Worm (Caenorhabditis elegans) whole organism, late embryonic: ENCODE results near the gene C27A2.7.
"Not testable (repeated sequence)": the region's sequence is repeated elsewhere in the genome, so short reads cannot be mapped to it uniquely, and the experiment has no call there.

Experiments used
- C38D4.7 ChIP-seq: fragments of 200-800 bp; sonication (Bioruptor generic); optimal IDR thresholded peaks from 2 replicates; lab custom pipeline; 2018; ENCODE audit warnings: mild to moderate bottlenecking, missing genetic modification characterization, moderate library complexity, missing compliant biosample characterization
- ahr-1 ChIP-seq: sonication (generic microtip); optimal IDR thresholded peaks from 2 replicates; lab custom pipeline; 2016; ENCODE audit warnings: missing genetic modification characterization, missing compliant biosample characterization
- ama-1 ChIP-seq: fragments of 150-350 bp; optimal IDR thresholded peaks from 2 replicates; lab custom pipeline; 2014
- ceh-14 ChIP-seq: sonication (generic microtip); optimal IDR thresholded peaks from 2 replicates; lab custom pipeline; 2016; ENCODE audit warnings: missing genotype, missing genetic modification characterization, missing compliant biosample characterization
- ceh-19 ChIP-seq: fragments of 200-800 bp; sonication (Bioruptor generic); optimal IDR thresholded peaks from 2 replicates; lab custom pipeline; 2018; ENCODE audit warnings: mild to moderate bottlenecking, missing genetic modification characterization, missing compliant biosample characterization
- ceh-24 ChIP-seq: sonication (generic microtip); optimal IDR thresholded peaks from 2 replicates; lab custom pipeline; 2016; ENCODE audit warnings: mild to moderate bottlenecking, missing genetic modification characterization, missing compliant biosample characterization
- ceh-31 ChIP-seq: sonication (generic microtip); optimal IDR thresholded peaks from 2 replicates; lab custom pipeline; 2016; ENCODE audit warnings: missing genetic modification characterization, missing compliant biosample characterization
- ceh-34 ChIP-seq: sonication (generic microtip); optimal IDR thresholded peaks from 2 replicates; lab custom pipeline; 2016; ENCODE audit warnings: mild to moderate bottlenecking, missing genetic modification characterization, missing compliant biosample characterization
- ceh-45 ChIP-seq: fragments of 200-800 bp; sonication (Bioruptor generic); IDR thresholded peaks from 2 replicates; pipeline ENCODE4 v1.3.6; 2022; ENCODE audit warnings: missing genetic modification reagents, missing genetic modification characterization, missing compliant biosample characterization
- ceh-6 ChIP-seq: fragments of 200-800 bp; sonication (Bioruptor generic); optimal IDR thresholded peaks from 2 replicates; lab custom pipeline; 2018; ENCODE audit warnings: mild to moderate bottlenecking, missing genetic modification characterization, missing compliant biosample characterization
- dmd-4 ChIP-seq: sonication (generic microtip); optimal IDR thresholded peaks from 2 replicates; lab custom pipeline; 2016; ENCODE audit warnings: borderline replicate concordance, missing genetic modification characterization, missing compliant biosample characterization
- dve-1 ChIP-seq: sonication (generic microtip); optimal IDR thresholded peaks from 2 replicates; lab custom pipeline; 2017; ENCODE audit warnings: antibody characterized with exemption, mild to moderate bottlenecking, missing genetic modification characterization, missing compliant biosample characterization
- elt-2 ChIP-seq: sonication (generic microtip); optimal IDR thresholded peaks from 2 replicates; lab custom pipeline; 2016; ENCODE audit warnings: missing genetic modification reagents, missing genetic modification characterization, missing compliant biosample characterization
- elt-4 ChIP-seq: sonication (generic microtip); optimal IDR thresholded peaks from 2 replicates; lab custom pipeline; 2016; ENCODE audit warnings: missing genetic modification characterization, missing compliant biosample characterization
- fkh-10 ChIP-seq: fragments of 150-350 bp; optimal IDR thresholded peaks from 2 replicates; lab custom pipeline; 2014; ENCODE audit warnings: missing biosample characterization, missing genetic modification reagents, missing genetic modification characterization
- gmeb-2 ChIP-seq: sonication (generic microtip); optimal IDR thresholded peaks from 2 replicates; lab custom pipeline; 2016; ENCODE audit warnings: missing genetic modification characterization, inconsistent platforms, missing compliant biosample characterization
- hlh-13 ChIP-seq: fragments of 200-800 bp; sonication (Bioruptor generic); optimal IDR thresholded peaks from 2 replicates; lab custom pipeline; 2018; ENCODE audit warnings: mild to moderate bottlenecking, missing genetic modification characterization, missing compliant biosample characterization
- hlh-15 ChIP-seq: sonication (generic microtip); optimal IDR thresholded peaks from 2 replicates; lab custom pipeline; 2016; ENCODE audit warnings: missing genetic modification characterization, missing compliant biosample characterization
- hlh-30 ChIP-seq: sonication (generic microtip); optimal IDR thresholded peaks from 2 replicates; lab custom pipeline; 2017; ENCODE audit warnings: antibody characterized with exemption, missing genetic modification characterization, missing compliant biosample characterization; ENCODE audit not compliant: insufficient read depth
- lin-11 ChIP-seq: fragments of 200-800 bp; sonication (Bioruptor generic); optimal IDR thresholded peaks from 2 replicates; lab custom pipeline; 2018; ENCODE audit warnings: mild to moderate bottlenecking, missing genetic modification characterization, missing compliant biosample characterization
- madf-2 ChIP-seq: sonication (generic microtip); optimal IDR thresholded peaks from 2 replicates; lab custom pipeline; 2017; ENCODE audit warnings: missing genetic modification characterization, missing compliant biosample characterization
- pag-3 ChIP-seq: sonication (generic microtip); optimal IDR thresholded peaks from 2 replicates; lab custom pipeline; 2016; ENCODE audit warnings: missing compliant biosample characterization, missing genetic modification characterization, borderline replicate concordance
- pat-9 ChIP-seq: fragments of 200-800 bp; sonication (Bioruptor generic); optimal IDR thresholded peaks from 2 replicates; lab custom pipeline; 2018; ENCODE audit warnings: mild to moderate bottlenecking, missing genetic modification characterization, moderate library complexity, missing compliant biosample characterization
- pax-1 ChIP-seq: fragments of 150-350 bp; optimal IDR thresholded peaks from 2 replicates; lab custom pipeline; 2014; ENCODE audit warnings: missing biosample characterization, missing genetic modification characterization
- pha-2 ChIP-seq: sonication (generic microtip); optimal IDR thresholded peaks from 2 replicates; lab custom pipeline; 2017; ENCODE audit warnings: mild to moderate bottlenecking, missing genetic modification characterization, missing compliant biosample characterization
- rnt-1 ChIP-seq: sonication (generic microtip); optimal IDR thresholded peaks from 2 replicates; lab custom pipeline; 2016; ENCODE audit warnings: missing genetic modification characterization, missing compliant biosample characterization
- sdc-2 ChIP-seq: sonication (generic microtip); optimal IDR thresholded peaks from 2 replicates; lab custom pipeline; 2016; ENCODE audit warnings: missing genotype, missing genetic modification characterization, missing compliant biosample characterization
- sox-4 ChIP-seq: sonication (generic microtip); optimal IDR thresholded peaks from 2 replicates; lab custom pipeline; 2017; ENCODE audit warnings: mild to moderate bottlenecking, missing genetic modification characterization, inconsistent platforms, missing compliant biosample characterization
- unc-55 ChIP-seq: sonication (generic microtip); optimal IDR thresholded peaks from 2 replicates; lab custom pipeline; 2017; ENCODE audit warnings: missing biosample characterization, missing genetic modification reagents, missing genetic modification characterization
- unc-86 ChIP-seq: sonication (generic microtip); optimal IDR thresholded peaks from 2 replicates; lab custom pipeline; 2016; ENCODE audit warnings: missing genetic modification characterization, missing compliant biosample characterization

Gene C27A2.7

DNA sequence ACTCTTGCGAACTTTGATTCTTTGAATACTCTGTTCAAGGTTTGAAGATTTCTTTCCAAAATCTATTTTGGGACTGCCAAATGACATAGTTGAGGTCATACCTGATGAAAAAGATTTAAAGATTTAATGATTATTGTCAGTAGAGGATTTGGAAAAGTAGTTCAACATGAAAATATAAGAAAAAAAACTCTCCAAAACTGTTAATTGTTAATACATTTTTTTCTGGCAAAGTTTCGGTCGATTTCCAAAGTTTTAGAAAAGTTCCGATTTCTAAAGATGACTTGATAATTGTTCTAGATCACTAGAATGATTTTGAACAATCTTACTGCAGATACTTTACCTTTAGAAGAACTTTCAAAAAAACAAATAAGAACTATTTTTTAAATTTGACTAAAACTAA lies at the start of gene C27A2.7:
Gene C27A2.7, minus strand, starts transcription at position 101 of the 400 bp plus-strand sequence.
- TF ChIP-seq rnt-1 (tag; lab: Kevin White, UChicago) (no peak), C38D4.7 (GFP tag; lab: Kevin White, UChicago) (no peak), elt-2 (tag; lab: Kevin White, UChicago) (no peak), gmeb-2 (tag; lab: Kevin White, UChicago) (no peak), pax-1 (tag; lab: Kevin White, UChicago) (no peak), hlh-13 (GFP tag; lab: Kevin White, UChicago) (no peak), dve-1 (tag; lab: Kevin White, UChicago) (no peak), ahr-1 (tag; lab: Kevin White, UChicago) (no peak), pha-2 (tag; lab: Kevin White, UChicago) (no peak), ama-1 (lab: Kevin White, UChicago) (no peak), hlh-30 (tag; lab: Kevin White, UChicago) (no peak)

DNA sequence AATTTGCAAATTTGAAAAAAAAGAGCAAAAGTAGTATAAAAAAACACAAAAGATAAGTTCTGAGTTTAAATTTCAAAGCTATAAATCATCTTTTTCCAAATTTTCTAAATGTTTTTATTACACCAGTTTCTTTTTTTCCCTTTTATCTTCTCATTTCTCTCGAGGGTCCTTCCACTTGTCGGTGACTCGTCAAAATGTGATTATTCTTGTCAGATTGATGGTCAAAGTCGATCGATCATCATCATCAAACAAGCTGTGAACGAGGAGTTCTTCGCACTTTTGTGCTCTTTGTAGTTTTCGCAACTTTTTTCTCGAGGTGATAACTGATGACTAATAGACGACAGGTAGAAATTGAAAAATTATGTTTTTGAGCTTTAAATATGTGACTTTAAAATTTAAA lies 49.4 kb upstream of the C27A2.7 start:
- peak; percentile 81 for TF ChIP-seq unc-55 (GFP tag; lab: Kevin White, UChicago)
- no peak for TF ChIP-seq gmeb-2 (tag; lab: Kevin White, UChicago)
- no peak for TF ChIP-seq hlh-15
- TF ChIP-seq ceh-24 (tag; lab: Kevin White, UChicago), result no peak

DNA sequence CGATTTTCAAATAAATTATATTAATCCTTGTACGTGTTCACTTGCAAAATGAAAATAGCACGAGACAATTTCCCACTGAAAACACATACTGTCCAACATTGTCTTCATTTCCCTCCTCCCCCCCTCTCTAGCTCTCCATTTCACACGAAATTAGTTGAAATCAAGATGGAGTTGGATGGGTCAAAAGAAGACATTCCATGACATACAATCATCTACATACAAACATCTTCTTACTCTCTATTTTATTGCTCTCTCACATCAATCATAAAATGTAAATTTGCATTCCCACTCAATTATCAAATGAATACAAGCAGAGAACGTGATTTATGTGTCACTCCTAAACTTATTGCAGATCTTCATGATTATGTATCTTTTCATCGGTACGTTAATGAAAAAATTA lies 44.6 kb upstream of the C27A2.7 start, which contains the start of gene srsy-1:
Gene srsy-1, plus strand, starts transcription at position 301 of the 400 bp plus-strand sequence.
- TF ChIP-seq rnt-1 (tag; lab: Kevin White, UChicago) (no peak), ceh-31 (tag; lab: Kevin White, UChicago) (no peak), fkh-10 (GFP tag; lab: Kevin White, UChicago) (no peak), gmeb-2 (tag; lab: Kevin White, UChicago) (no peak), unc-86 (tag; lab: Kevin White, UChicago) (no peak), pat-9 (no peak)
- TF ChIP-seq, all 69 proteins: peak for 0

DNA sequence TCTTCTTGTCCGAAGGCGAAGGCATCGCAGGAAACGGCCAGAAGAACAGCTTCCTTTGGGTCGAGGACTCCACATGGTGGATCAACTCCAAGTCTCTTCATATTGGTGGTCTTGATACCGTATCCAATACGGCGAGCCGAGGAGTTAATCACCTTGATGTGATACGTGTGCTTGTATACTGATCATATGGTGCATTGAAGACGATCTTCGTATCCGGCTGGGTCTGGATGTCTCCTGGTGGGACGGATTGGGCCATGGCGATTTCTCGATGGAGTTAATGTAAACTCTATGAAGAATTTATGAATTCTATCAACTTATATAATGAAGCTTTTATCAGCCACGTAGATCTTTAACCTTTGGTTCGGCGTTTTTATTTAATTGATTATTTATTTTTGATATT lies 44.1 kb upstream of the C27A2.7 start, which contains the start of gene msp-74:
Gene msp-74, minus strand, starts transcription at position 101 of the 400 bp plus-strand sequence.
- TF ChIP-seq pag-3, hlh-30, ceh-24 (tag; lab: Kevin White, UChicago): not testable (repeated sequence)

DNA sequence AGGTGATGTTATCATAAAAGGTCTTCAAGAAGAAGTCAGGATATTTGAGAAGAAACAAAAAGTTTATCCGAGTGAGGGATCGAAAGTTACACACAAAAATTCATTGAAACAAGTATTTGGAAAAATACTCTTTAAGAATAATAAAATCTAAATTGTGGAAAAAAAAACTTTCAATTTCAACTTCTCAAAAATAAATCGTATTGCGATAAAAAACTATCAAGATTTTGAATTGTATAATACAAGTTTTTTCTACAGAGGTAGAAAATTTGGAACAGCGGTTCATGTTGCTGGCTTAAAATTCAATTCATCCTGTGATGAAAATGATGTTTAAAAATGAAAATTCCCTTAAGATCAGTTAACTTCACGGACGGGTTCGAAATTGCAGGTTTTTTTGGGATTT lies 40.9 kb upstream of the C27A2.7 start, which contains the start of gene F09C12.8:
Gene F09C12.8, plus strand, starts transcription at position 301 of the 400 bp plus-strand sequence.
- TF ChIP-seq ceh-14 (no peak), lin-11 (no peak), ceh-6 (no peak)
- TF ChIP-seq, all 69 proteins: peak for 0

DNA sequence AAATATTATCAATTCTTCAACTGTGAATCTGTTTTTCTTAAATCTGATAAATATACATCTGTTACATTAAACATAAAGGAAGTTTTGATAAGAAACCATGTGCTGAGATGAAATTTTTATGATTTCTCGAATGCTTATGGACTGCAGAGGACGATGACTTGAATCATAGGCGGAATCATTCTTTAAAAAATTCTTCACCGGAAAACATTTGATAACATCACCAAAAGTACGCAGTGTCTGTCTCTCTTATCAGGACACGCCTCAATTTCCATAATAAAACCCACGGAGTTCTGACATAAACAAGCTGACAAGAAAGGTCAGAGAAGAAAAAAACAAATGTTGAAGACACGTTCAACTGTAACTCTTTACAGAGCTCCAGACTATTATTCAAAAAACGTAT lies 38.5 kb upstream of the C27A2.7 start, which contains the start of gene F09C12.2:
Gene F09C12.2, plus strand, starts transcription at position 320 of the 400 bp plus-strand sequence.
- TF ChIP-seq ceh-19 (GFP tag; lab: Kevin White, UChicago), result no peak
- no peak for TF ChIP-seq gmeb-2 (tag; lab: Kevin White, UChicago)
- TF ChIP-seq C38D4.7 (GFP tag; lab: Kevin White, UChicago), result no peak
- TF ChIP-seq pag-3 (tag; lab: Kevin White, UChicago), result no peak
- no peak for TF ChIP-seq elt-4
- no peak for TF ChIP-seq ceh-24 (tag; lab: Kevin White, UChicago)
- TF ChIP-seq sdc-2, result no peak
- no peak for TF ChIP-seq hlh-13 (GFP tag; lab: Kevin White, UChicago)
- TF ChIP-seq ceh-34 (tag; lab: Kevin White, UChicago), result no peak
- no peak for TF ChIP-seq dmd-4 (tag; lab: Kevin White, UChicago)
- TF ChIP-seq ceh-45 (GFP tag; lab: Robert Waterston, UW), result no peak
- TF ChIP-seq ceh-31 (tag; lab: Kevin White, UChicago), result no peak
- TF ChIP-seq sox-4 (tag; lab: Kevin White, UChicago), result no peak
- TF ChIP-seq madf-2, result no peak
- TF ChIP-seq, all 69 proteins: peak for 0
